Worm (Caenorhabditis elegans): ENCODE measurements around the gene Y51B9A.6.
"Not testable (repeated sequence)": the region's sequence is repeated elsewhere in the genome, so short reads cannot be mapped to it uniquely, and the experiment has no call there.

- not testable (repeated sequence) for TF ChIP-seq unc-62 (GFP tag; optimal IDR thresholded peaks at IDR 0.05 in 1 of 2); unc-62 (tag; optimal IDR thresholded peaks at IDR 0.05); Y105C5A.15 (GFP tag; IDR thresholded peaks at IDR 0.05); lin-29 (GFP tag; IDR thresholded peaks at IDR 0.05); nhr-102 (tag; optimal IDR thresholded peaks at IDR 0.05); nhr-10 (tag; optimal IDR thresholded peaks at IDR 0.05); ztf-11 (tag; optimal IDR thresholded peaks at IDR 0.05); unc-130 (GFP tag; optimal IDR thresholded peaks at IDR 0.05); jun-1 (tag; optimal IDR thresholded peaks at IDR 0.05); lin-39 (tag; optimal IDR thresholded peaks at IDR 0.05); madf-5 (GFP tag; IDR thresholded peaks at IDR 0.05); F44E2.7 (GFP tag; IDR thresholded peaks at IDR 0.05)
These were observed 49.2 kb upstream of the Y51B9A.6 start, which contains the start of gene R09D1.12 for ce11 chrII:9452172-9452571.
